Worm (Caenorhabditis elegans) whole organism, L1 larva: ENCODE results near the gene sru-25.

ENCODE experiments used
- egl-27 ChIP-seq, 2 experiments: fragments of 150-350 bp in 1 of 2; sonication (generic microtip); optimal IDR thresholded peaks; 3 replicates each; lab custom pipeline; 2017 to 2018; ENCODE audit warnings: missing biosample characterization in 2 of 2, missing genetic modification characterization in 2 of 2, missing genetic modification reagents in 2 of 2
- jun-1 ChIP-seq: fragments of 150-350 bp; optimal IDR thresholded peaks from 2 replicates; lab custom pipeline; 2014; ENCODE audit warnings: missing biosample characterization, missing genetic modification reagents, missing genetic modification characterization
- lin-13 ChIP-seq: fragments of 150-350 bp; optimal IDR thresholded peaks from 2 replicates; lab custom pipeline; 2014; ENCODE audit warnings: missing biosample characterization, missing genetic modification reagents, missing genetic modification characterization
- lir-3 ChIP-seq: sonication (generic microtip); optimal IDR thresholded peaks from 2 replicates; lab custom pipeline; 2016; ENCODE audit warnings: mild to moderate bottlenecking, missing genetic modification characterization, moderate library complexity, missing compliant biosample characterization; ENCODE audit not compliant: poor library complexity
- nhr-11 ChIP-seq: fragments of 150-350 bp; optimal IDR thresholded peaks from 2 replicates; lab custom pipeline; 2014; ENCODE audit warnings: missing biosample characterization, missing genetic modification characterization
- nhr-77 ChIP-seq: fragments of 150-350 bp; optimal IDR thresholded peaks from 2 replicates; lab custom pipeline; 2014; ENCODE audit warnings: missing biosample characterization, missing genetic modification characterization
- pag-3 ChIP-seq: sonication (generic microtip); optimal IDR thresholded peaks from 2 replicates; lab custom pipeline; 2017; ENCODE audit warnings: missing genetic modification characterization, mild to moderate bottlenecking, missing compliant biosample characterization, antibody characterized with exemption, borderline replicate concordance; ENCODE audit not compliant: insufficient read depth
- snpc-4 ChIP-seq: fragments of 150-350 bp; optimal IDR thresholded peaks from 2 replicates; lab custom pipeline; 2014; ENCODE audit warnings: missing biosample characterization, missing genetic modification characterization
- tlp-1 ChIP-seq: fragments of 150-350 bp; optimal IDR thresholded peaks from 2 replicates; lab custom pipeline; 2014; ENCODE audit warnings: missing biosample characterization, missing genetic modification characterization
- zag-1 ChIP-seq: fragments of 150-350 bp; optimal IDR thresholded peaks from 2 replicates; lab custom pipeline; 2014; ENCODE audit warnings: missing biosample characterization, missing genetic modification characterization

- TF ChIP-seq lin-13 (GFP tag; lab: Kevin White, UChicago) (no peak), nhr-77 (no peak), snpc-4 (tag; lab: Kevin White, UChicago) (no peak), tlp-1 (tag; lab: Kevin White, UChicago) (no peak), nhr-11 (tag; lab: Kevin White, UChicago) (no peak), jun-1 (no peak), egl-27 (tag; optimal IDR thresholded peaks at IDR 0.05; lab: Kevin White, UChicago) (no peak), zag-1 (tag; lab: Kevin White, UChicago) (no peak), pag-3 (no peak), lir-3 (no peak)
Observed at ce11 chrV:646129-646528, 28.0 kb downstream of the sru-25 start, which contains the start of gene F48G7.12.
